Fruit fly (Drosophila melanogaster): ENCODE data around the gene mbc.
A peak's percentile ranks its signal among the peaks of the same experiment; 100 is the strongest.

The mbc gene

DNA sequence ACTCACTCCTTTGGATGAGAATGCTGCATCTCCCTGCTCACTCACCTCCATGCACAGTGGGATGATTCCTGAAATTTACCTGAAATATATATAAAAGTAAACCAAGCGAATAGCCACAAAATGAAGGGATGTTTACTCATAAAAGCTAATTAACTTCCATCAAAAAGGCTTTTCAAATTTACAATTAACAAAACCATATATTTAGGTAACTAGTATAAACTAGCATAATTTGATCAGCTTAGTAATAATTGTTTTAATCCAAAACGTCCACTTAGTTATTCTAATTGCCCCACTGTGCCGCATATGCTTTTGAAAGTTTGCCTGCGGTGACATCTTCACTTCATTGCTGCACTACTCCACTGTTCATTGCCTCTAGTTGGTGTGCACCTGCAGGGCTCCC is 2.4 kb downstream of the mbc start:
- TF ChIP-seq CG10669 (GFP tag; optimal IDR thresholded peaks at IDR 0.05) (peak; percentile 86), CG6163 (GFP tag; IDR thresholded peaks at IDR 0.05) (peak; percentile 80), CG11294 (GFP tag; IDR thresholded peaks at IDR 0.05) (peak; percentile 65), CG16779 (tag; optimal IDR thresholded peaks at IDR 0.05) (peak; percentile 71), fd85E (GFP tag; optimal IDR thresholded peaks at IDR 0.05) (peak; percentile 37), CG31627 (GFP tag; optimal IDR thresholded peaks at IDR 0.05) (peak; percentile 77), fkh (GFP tag; optimal IDR thresholded peaks at IDR 0.05) (no peak), Smox (GFP tag; optimal IDR thresholded peaks at IDR 0.05) (peak; percentile 75), Hr39 (GFP tag; optimal IDR thresholded peaks at IDR 0.05) (peak; percentile 78), CG11762 (GFP tag; optimal IDR thresholded peaks at IDR 0.05; ENCODE audit: insufficient read depth) (peak; percentile 80), Blimp-1 (GFP tag; optimal IDR thresholded peaks at IDR 0.05) (peak; percentile 1), CG1621 (tag; optimal IDR thresholded peaks at IDR 0.05) (peak; percentile 85), salr (GFP tag; optimal IDR thresholded peaks at IDR 0.05) (peak; percentile 67 to 84), CG11902 (GFP tag; optimal IDR thresholded peaks at IDR 0.05) (peak; percentile 66), CG15336 (GFP tag; IDR thresholded peaks at IDR 0.05) (peak; percentile 89), Sox102F (GFP tag; optimal IDR thresholded peaks at IDR 0.05) (peak; percentile 78), CG10631 (GFP tag; optimal IDR thresholded peaks at IDR 0.05) (peak; percentile 90), CG7368 (GFP tag; optimal IDR thresholded peaks at IDR 0.05) (peak; percentile 78), Gug (GFP tag; IDR thresholded peaks at IDR 0.05) (peak; percentile 69), CG8119 (GFP tag; IDR thresholded peaks at IDR 0.05) (peak; percentile 90), Eip75B (GFP tag; optimal IDR thresholded peaks at IDR 0.05) (peak; percentile 90), CG4318 (GFP tag; optimal IDR thresholded peaks at IDR 0.05) (peak; percentile 86), CG6808 (GFP tag; optimal IDR thresholded peaks at IDR 0.05) (peak; percentile 87), fd59A (GFP tag; optimal IDR thresholded peaks at IDR 0.05) (peak; percentile 86), Eip78C (GFP tag) (peak; percentile 97), lz (GFP tag; optimal IDR thresholded peaks at IDR 0.05) (peak; percentile 77), CG6792 (GFP tag; optimal IDR thresholded peaks at IDR 0.05) (peak; percentile 77), CG34406 (GFP tag; optimal IDR thresholded peaks at IDR 0.05) (peak; percentile 84), cyc (GFP tag; optimal IDR thresholded peaks at IDR 0.05) (peak; percentile 70), Sox15 (GFP tag; optimal IDR thresholded peaks at IDR 0.05) (peak; percentile 73), topi (GFP tag; optimal IDR thresholded peaks at IDR 0.05) (peak; percentile 86), Sox14 (GFP tag; optimal IDR thresholded peaks at IDR 0.05) (peak; percentile 89), CG3919 (GFP tag; optimal IDR thresholded peaks at IDR 0.05) (peak; percentile 88), achi (GFP tag; optimal IDR thresholded peaks at IDR 0.05) (peak; percentile 87), spab (GFP tag; optimal IDR thresholded peaks at IDR 0.05) (peak; percentile 85), dac (GFP tag; optimal IDR thresholded peaks at IDR 0.05) (peak; percentile 82), Eip93F (GFP tag; optimal IDR thresholded peaks at IDR 0.05) (no peak), dsx (GFP tag; optimal IDR thresholded peaks at IDR 0.05; ENCODE audit: poor library complexity, severe bottlenecking) (peak; percentile 83), CG6276 (GFP tag; optimal IDR thresholded peaks at IDR 0.05) (peak; percentile 84), eg (GFP tag; IDR thresholded peaks at IDR 0.05) (peak; percentile 76), OdsH (GFP tag; optimal IDR thresholded peaks at IDR 0.05) (peak; percentile 90), CG32006 (GFP tag; optimal IDR thresholded peaks at IDR 0.05) (peak; percentile 94), acj6 (GFP tag; optimal IDR thresholded peaks at IDR 0.05) (peak; percentile 90), CG8319 (GFP tag; optimal IDR thresholded peaks at IDR 0.05) (peak; percentile 79), Met (GFP tag; optimal IDR thresholded peaks at IDR 0.05) (peak; percentile 85), CG8632 (GFP tag; optimal IDR thresholded peaks at IDR 0.05) (peak; percentile 86), vri (GFP tag; optimal IDR thresholded peaks at IDR 0.05) (peak; percentile 11), Ets96B (tag; optimal IDR thresholded peaks at IDR 0.05) (peak; percentile 90), CG3032 (tag; optimal IDR thresholded peaks at IDR 0.05) (peak; percentile 89), ss (GFP tag; optimal IDR thresholded peaks at IDR 0.05) (peak; percentile 86 to 87), Hr4 (GFP tag; optimal IDR thresholded peaks at IDR 0.05) (peak; percentile 90), pdm3 (GFP tag; optimal IDR thresholded peaks at IDR 0.05) (peak; percentile 91)

Data from whole organism, prepupa.